Fruit fly (Drosophila melanogaster): ENCODE data around the gene CG32554.

CG32554 gene

DNA sequence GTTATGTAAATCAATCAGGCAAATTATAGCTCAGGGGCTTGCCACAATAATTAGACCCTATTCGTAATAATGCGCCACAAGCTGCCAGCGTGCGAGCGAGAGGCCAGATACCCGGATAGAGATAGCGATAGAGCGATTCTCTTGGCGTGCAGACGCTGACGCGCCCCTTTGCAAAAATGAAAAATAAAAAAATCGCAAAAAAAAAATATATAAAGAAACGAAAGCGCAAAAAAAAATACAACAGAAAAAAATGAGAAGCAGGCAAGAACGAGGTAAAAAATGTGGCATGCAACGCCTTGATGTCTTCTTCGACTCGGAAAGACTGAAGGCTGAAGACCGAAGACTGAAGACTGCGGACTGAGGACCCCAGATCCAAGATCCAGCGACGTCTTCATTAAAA, 46.1 kb downstream of the CG32554 start:
- TF ChIP-seq Sin3A (optimal IDR thresholded peaks at IDR 0.05) = no peak
- no peak for TF ChIP-seq ttk (optimal IDR thresholded peaks at IDR 0.05)
- TF ChIP-seq h (optimal IDR thresholded peaks at IDR 0.05) = no peak
- TF ChIP-seq Myc (optimal IDR thresholded peaks at IDR 0.05) = no peak
- TF ChIP-seq psq (optimal IDR thresholded peaks at IDR 0.05) = no peak
- no peak for TF ChIP-seq insv (optimal IDR thresholded peaks at IDR 0.05)

dm6 chrX:17804048-17804447, 48.4 kb downstream of the CG32554 start:
- TF ChIP-seq h (optimal IDR thresholded peaks at IDR 0.05) = no peak
- TF ChIP-seq ttk (optimal IDR thresholded peaks at IDR 0.05) = no peak
- TF ChIP-seq psq (optimal IDR thresholded peaks at IDR 0.05) = no peak
- no peak for TF ChIP-seq Sin3A (optimal IDR thresholded peaks at IDR 0.05)
- no peak for TF ChIP-seq Myc (optimal IDR thresholded peaks at IDR 0.05)
- TF ChIP-seq insv (optimal IDR thresholded peaks at IDR 0.05) = no peak

DNA sequence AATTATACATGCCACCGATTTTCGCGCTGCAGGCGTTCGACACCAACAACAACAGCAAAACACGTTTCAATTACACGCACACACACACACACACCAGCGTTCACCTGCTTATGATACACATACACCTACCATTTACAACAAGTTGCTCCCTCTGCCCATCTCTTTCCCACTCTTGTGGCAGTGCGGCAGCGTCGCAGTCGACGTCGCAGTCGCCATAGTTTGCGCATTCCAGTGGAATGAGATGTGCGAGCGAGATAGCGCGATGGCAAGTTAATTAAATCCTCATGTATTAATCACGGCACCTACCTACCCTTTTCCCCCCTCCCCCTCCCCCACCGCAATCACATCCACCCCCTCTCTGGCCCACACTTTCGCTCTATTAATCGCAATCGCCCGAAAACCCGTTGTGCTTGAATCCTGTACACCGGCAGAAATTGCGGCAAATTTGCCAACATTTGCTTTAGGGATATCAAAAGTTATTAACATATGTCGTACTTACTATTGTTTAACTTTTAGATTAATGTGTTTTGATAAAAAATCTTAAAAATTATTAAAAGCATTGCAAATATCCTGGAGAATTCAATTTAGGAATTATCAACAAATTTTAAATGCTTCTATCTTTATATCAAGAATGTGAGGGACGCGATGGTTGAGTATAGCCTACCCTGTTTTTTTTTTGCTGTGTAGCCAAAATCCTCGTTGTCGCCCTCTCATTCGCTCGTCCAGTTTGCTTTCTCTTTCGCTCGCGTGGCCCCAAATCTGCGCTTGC, 49.9 kb downstream of the CG32554 start:
- TF ChIP-seq h (optimal IDR thresholded peaks at IDR 0.05) (no peak), Myc (optimal IDR thresholded peaks at IDR 0.05) (no peak), psq (optimal IDR thresholded peaks at IDR 0.05) (no peak), insv (optimal IDR thresholded peaks at IDR 0.05) (no peak), ttk (optimal IDR thresholded peaks at IDR 0.05) (no peak), Sin3A (optimal IDR thresholded peaks at IDR 0.05) (no peak)
